Worm (Caenorhabditis elegans): ENCODE data around the gene Y70C5A.4.

Gene Y70C5A.4

ce11 chrV:16575900-16576299 lies 41.7 kb upstream of the Y70C5A.4 start, which contains the start of gene str-151:
TSS of gene str-151 (plus strand) at chrV:16576200.
- no peak for TF ChIP-seq ceh-48 (tag; optimal IDR thresholded peaks at IDR 0.05)
- TF ChIP-seq fkh-10 (GFP tag; optimal IDR thresholded peaks at IDR 0.05), result no peak
- no peak for TF ChIP-seq hlh-8 (tag; optimal IDR thresholded peaks at IDR 0.05)
- TF ChIP-seq mec-3 (tag; optimal IDR thresholded peaks at IDR 0.05; ENCODE audit: borderline replicate concordance), result no peak
- no peak for TF ChIP-seq fkh-6 (tag; optimal IDR thresholded peaks at IDR 0.05)
- no peak for TF ChIP-seq ref-2 (tag; optimal IDR thresholded peaks at IDR 0.05)
- TF ChIP-seq ceh-18 (tag; optimal IDR thresholded peaks at IDR 0.05), result no peak
- TF ChIP-seq ceh-19 (GFP tag; optimal IDR thresholded peaks at IDR 0.05), result no peak
- no peak for TF ChIP-seq madf-2 (tag; optimal IDR thresholded peaks at IDR 0.05)
- TF ChIP-seq lin-11 (tag; optimal IDR thresholded peaks at IDR 0.05), result no peak
- no peak for TF ChIP-seq ceh-34 (tag; optimal IDR thresholded peaks at IDR 0.05)
- no peak for TF ChIP-seq ceh-2 (tag; optimal IDR thresholded peaks at IDR 0.05)
- TF ChIP-seq ceh-14 (tag; optimal IDR thresholded peaks at IDR 0.05), result no peak
- TF ChIP-seq pax-1 (tag; optimal IDR thresholded peaks at IDR 0.05), result no peak
- TF ChIP-seq unc-3 (GFP tag; conservative IDR thresholded peaks at IDR 0.05), result no peak
- no peak for TF ChIP-seq unc-3 (tag; optimal IDR thresholded peaks at IDR 0.05)

ce11 chrV:16580424-16580823 lies 37.1 kb upstream of the Y70C5A.4 start, which contains the start of gene nhr-271:
TSS of gene nhr-271 (minus strand) at chrV:16580524.
- no peak for TF ChIP-seq fkh-10 (GFP tag; optimal IDR thresholded peaks at IDR 0.05)
- TF ChIP-seq ceh-34 (tag; optimal IDR thresholded peaks at IDR 0.05), result no peak
- no peak for TF ChIP-seq nfya-1 (tag; optimal IDR thresholded peaks at IDR 0.05)
- TF ChIP-seq dmd-4 (tag; optimal IDR thresholded peaks at IDR 0.05; ENCODE audit: borderline replicate concordance), result no peak
- TF ChIP-seq elt-4 (tag; optimal IDR thresholded peaks at IDR 0.05), result no peak
- no peak for TF ChIP-seq pros-1 (tag; optimal IDR thresholded peaks at IDR 0.05)
- no peak for TF ChIP-seq ahr-1 (tag; optimal IDR thresholded peaks at IDR 0.05)
- TF ChIP-seq C08G9.2 (tag; optimal IDR thresholded peaks at IDR 0.05), result no peak
- no peak for TF ChIP-seq nhr-11 (tag; optimal IDR thresholded peaks at IDR 0.05)
- TF ChIP-seq hlh-6 (tag; optimal IDR thresholded peaks at IDR 0.05), result no peak
- no peak for TF ChIP-seq ceh-22 (tag; optimal IDR thresholded peaks at IDR 0.05)
- TF ChIP-seq pha-4 (tag; optimal IDR thresholded peaks at IDR 0.05), result no peak
- TF ChIP-seq elt-2 (tag; optimal IDR thresholded peaks at IDR 0.05), result no peak
- no peak for TF ChIP-seq T23F11.4 (GFP tag; optimal IDR thresholded peaks at IDR 0.05)
- TF ChIP-seq hlh-13 (GFP tag; optimal IDR thresholded peaks at IDR 0.05), result no peak
- TF ChIP-seq K02D7.2 (tag; optimal IDR thresholded peaks at IDR 0.05), result no peak
- TF ChIP-seq hlh-15 (tag; optimal IDR thresholded peaks at IDR 0.05), result no peak

ce11 chrV:16581061-16581460 lies 36.5 kb upstream of the Y70C5A.4 start:
- TF ChIP-seq zip-5 (tag; optimal IDR thresholded peaks at IDR 0.05) (no peak), hlh-30 (tag; optimal IDR thresholded peaks at IDR 0.05; ENCODE audit: insufficient read depth) (no peak), fkh-6 (tag; optimal IDR thresholded peaks at IDR 0.05) (no peak), npax-4 (tag; optimal IDR thresholded peaks at IDR 0.05) (no peak)

- TF ChIP-seq ceh-6 (GFP tag; optimal IDR thresholded peaks at IDR 0.05) (no peak), fkh-6 (tag; optimal IDR thresholded peaks at IDR 0.05) (no peak), zip-5 (tag; optimal IDR thresholded peaks at IDR 0.05) (no peak), hlh-13 (GFP tag; optimal IDR thresholded peaks at IDR 0.05) (no peak), ama-1 (optimal IDR thresholded peaks at IDR 0.05) (no peak), hlh-8 (tag; optimal IDR thresholded peaks at IDR 0.05) (no peak), mec-3 (tag; optimal IDR thresholded peaks at IDR 0.05; ENCODE audit: borderline replicate concordance) (no peak), pha-2 (tag; optimal IDR thresholded peaks at IDR 0.05) (no peak), lim-6 (tag; optimal IDR thresholded peaks at IDR 0.05) (no peak), sdc-2 (tag; optimal IDR thresholded peaks at IDR 0.05) (no peak), F13H6.1 (tag; optimal IDR thresholded peaks at IDR 0.05) (no peak), ceh-45 (GFP tag; IDR thresholded peaks at IDR 0.05) (no peak), C08G9.2 (tag; optimal IDR thresholded peaks at IDR 0.05) (no peak), lin-11 (tag; optimal IDR thresholded peaks at IDR 0.05) (no peak)
Observed at ce11 chrV:16582973-16583372, 34.6 kb upstream of the Y70C5A.4 start, which contains the start of gene str-150. TSS of gene str-150 (plus strand) at chrV:16583273.
